Worm (Caenorhabditis elegans) whole organism, young adult: ENCODE measurements around the gene F44D12.2.

Experiments used
- B0336.3 ChIP-seq: fragments of 200-800 bp; sonication (Bioruptor generic); IDR thresholded peaks from 2 replicates; pipeline ENCODE4 v1.3.6; 2022; ENCODE audit warnings: missing genetic modification characterization, missing compliant biosample characterization
- C17E4.6 ChIP-seq: fragments of 200-800 bp; sonication (Bioruptor generic); IDR thresholded peaks from 2 replicates; pipeline ENCODE4 v1.3.6; 2022; ENCODE audit warnings: missing genetic modification reagents, missing genetic modification characterization, missing compliant biosample characterization
- F39B2.1 ChIP-seq: fragments of 200-800 bp; sonication (Bioruptor generic); IDR thresholded peaks from 2 replicates; pipeline ENCODE4 v1.3.6; 2022; ENCODE audit warnings: missing genetic modification reagents, missing genetic modification characterization, missing compliant biosample characterization
- F55B11.4 ChIP-seq: sonication (generic microtip); optimal IDR thresholded peaks from 2 replicates; lab custom pipeline; 2016; ENCODE audit warnings: missing compliant biosample characterization, missing genetic modification characterization, borderline replicate concordance; ENCODE audit not compliant: insufficient read depth
- F57C9.4 ChIP-seq: sonication (generic microtip); optimal IDR thresholded peaks from 2 replicates; lab custom pipeline; 2017; ENCODE audit warnings: mild to moderate bottlenecking, missing genetic modification characterization, missing compliant biosample characterization
- T07F8.4 ChIP-seq: sonication (generic microtip); optimal IDR thresholded peaks from 2 replicates; lab custom pipeline; 2016; ENCODE audit warnings: mild to moderate bottlenecking, missing genetic modification characterization, moderate library complexity, missing compliant biosample characterization
- T26A5.8 ChIP-seq: sonication (generic microtip); optimal IDR thresholded peaks from 2 replicates; lab custom pipeline; 2016; ENCODE audit warnings: missing genetic modification characterization, missing compliant biosample characterization
- Y79H2A.3 ChIP-seq: fragments of 200-800 bp; sonication (Bioruptor generic); conservative IDR thresholded peaks from 2 replicates; pipeline ENCODE4 v1.3.6; 2022; ENCODE audit warnings: missing genetic modification reagents, missing genetic modification characterization, missing compliant biosample characterization
- Y95B8A.8 ChIP-seq: fragments of 200-800 bp; sonication (Bioruptor generic); IDR thresholded peaks from 2 replicates; pipeline ENCODE4 v1.3.6; 2022; ENCODE audit warnings: missing genetic modification reagents, missing genetic modification characterization, missing compliant biosample characterization
- ama-1 ChIP-seq, 3 experiments: fragments of 150-350 bp in 1 of 3; sonication (generic microtip) in 2 of 3; optimal IDR thresholded peaks; 2 replicates each; lab custom pipeline; 2014 to 2018; ENCODE audit warnings: missing biosample characterization in 2 of 3, missing genetic modification characterization in 2 of 3, missing genetic modification reagents in 2 of 3
- atf-7 ChIP-seq: sonication (generic microtip); optimal IDR thresholded peaks from 2 replicates; lab custom pipeline; 2017; ENCODE audit warnings: mild to moderate bottlenecking, missing genetic modification characterization, missing compliant biosample characterization
- attf-5 ChIP-seq: fragments of 200-800 bp; sonication (Bioruptor generic); optimal IDR thresholded peaks from 2 replicates; lab custom pipeline; 2018; ENCODE audit warnings: mild to moderate bottlenecking, missing genetic modification characterization, missing compliant biosample characterization
- attf-6 ChIP-seq: fragments of 200-800 bp; sonication (Bioruptor generic); IDR thresholded peaks from 2 replicates; pipeline ENCODE4 v1.3.6; 2022; ENCODE audit warnings: missing genetic modification reagents, missing genetic modification characterization, missing compliant biosample characterization
- bed-1 ChIP-seq: fragments of 200-800 bp; sonication (Bioruptor generic); IDR thresholded peaks from 2 replicates; pipeline ENCODE4 v1.3.6; 2022; ENCODE audit warnings: missing genetic modification reagents, missing genetic modification characterization, missing compliant biosample characterization
- bed-2 ChIP-seq: fragments of 200-800 bp; sonication (Bioruptor generic); IDR thresholded peaks from 2 replicates; pipeline ENCODE4 v1.3.6; 2022; ENCODE audit warnings: missing genetic modification reagents, missing genetic modification characterization, missing compliant biosample characterization
- ccch-3 ChIP-seq: fragments of 200-800 bp; sonication (Bioruptor generic); optimal IDR thresholded peaks from 2 replicates; lab custom pipeline; 2018; ENCODE audit warnings: mild to moderate bottlenecking, missing genetic modification characterization, missing compliant biosample characterization
- cebp-1 ChIP-seq, 2 experiments: fragments of 200-800 bp in 1 of 2; sonication (Bioruptor generic) in 1 of 2; sonication (generic microtip) in 1 of 2; IDR thresholded peaks in 1 of 2; optimal IDR thresholded peaks in 1 of 2; 2 replicates each; pipeline versions ENCODE4 v1.3.6 to Lab custom; 2017 to 2022; ENCODE audit warnings: missing compliant biosample characterization in 2 of 2, missing genetic modification characterization in 2 of 2, mild to moderate bottlenecking in 1 of 2, missing genetic modification reagents in 1 of 2, moderate library complexity in 1 of 2
- cebp-2 ChIP-seq: fragments of 200-800 bp; sonication (Bioruptor generic); IDR thresholded peaks from 2 replicates; pipeline ENCODE4 v1.3.6; 2022; ENCODE audit warnings: missing genetic modification characterization, missing compliant biosample characterization
- ceh-27 ChIP-seq: fragments of 200-800 bp; sonication (Bioruptor generic); optimal IDR thresholded peaks from 2 replicates; lab custom pipeline; 2018; ENCODE audit warnings: mild to moderate bottlenecking, missing genetic modification characterization, moderate library complexity, missing compliant biosample characterization
- ceh-58 ChIP-seq: fragments of 200-800 bp; sonication (Bioruptor generic); IDR thresholded peaks from 2 replicates; pipeline ENCODE4 v1.3.6; 2022; ENCODE audit warnings: missing genetic modification characterization, missing compliant biosample characterization
- dpff-1 ChIP-seq: sonication (generic microtip); optimal IDR thresholded peaks from 2 replicates; lab custom pipeline; 2017; ENCODE audit warnings: mild to moderate bottlenecking, missing genetic modification characterization, missing compliant biosample characterization
- ets-4 ChIP-seq: fragments of 200-800 bp; sonication (Bioruptor generic); optimal IDR thresholded peaks from 2 replicates; lab custom pipeline; 2018; ENCODE audit warnings: mild to moderate bottlenecking, missing genetic modification characterization, missing compliant biosample characterization
- hmg-1.2 ChIP-seq: fragments of 200-800 bp; sonication (Bioruptor generic); IDR thresholded peaks from 2 replicates; pipeline ENCODE4 v1.3.6; 2022; ENCODE audit warnings: missing genetic modification reagents, missing genetic modification characterization, missing compliant biosample characterization
- lag-1 ChIP-seq: fragments of 200-800 bp; sonication (Bioruptor generic); IDR thresholded peaks from 2 replicates; pipeline ENCODE4 v1.3.6; 2022; ENCODE audit warnings: missing genetic modification reagents, missing genetic modification characterization, missing compliant biosample characterization
- lin-26 ChIP-seq: fragments of 200-800 bp; sonication (Bioruptor generic); IDR thresholded peaks from 2 replicates; pipeline ENCODE4 v1.3.6; 2022; ENCODE audit warnings: missing genetic modification reagents, missing genetic modification characterization, missing compliant biosample characterization
- lin-35 ChIP-seq, 3 experiments: fragments of 150-350 bp in 2 of 3; sonication (generic microtip) in 1 of 3; optimal IDR thresholded peaks; 2 replicates each; lab custom pipeline; 2014 to 2018; ENCODE audit warnings: missing biosample characterization in 3 of 3, missing genetic modification characterization in 3 of 3, missing genetic modification reagents in 3 of 3
- lir-1 ChIP-seq: fragments of 200-800 bp; sonication (Bioruptor generic); conservative IDR thresholded peaks from 2 replicates; pipeline ENCODE4 v1.3.6; 2022; ENCODE audit warnings: missing genetic modification reagents, missing genetic modification characterization, missing compliant biosample characterization
- madf-10 ChIP-seq: sonication (generic microtip); optimal IDR thresholded peaks from 2 replicates; lab custom pipeline; 2016; ENCODE audit warnings: mild to moderate bottlenecking, missing genetic modification characterization, missing compliant biosample characterization
- madf-8 ChIP-seq: fragments of 200-800 bp; sonication (Bioruptor generic); conservative IDR thresholded peaks from 2 replicates; pipeline ENCODE4 v1.3.6; 2022; ENCODE audit warnings: missing genetic modification reagents, missing genetic modification characterization, missing compliant biosample characterization
- mcd-1 ChIP-seq: fragments of 200-800 bp; sonication (Bioruptor generic); IDR thresholded peaks from 2 replicates; pipeline ENCODE4 v1.3.6; 2022; ENCODE audit warnings: missing genetic modification reagents, missing genetic modification characterization, missing compliant biosample characterization
- mel-28 ChIP-seq: sonication (generic microtip); optimal IDR thresholded peaks from 2 replicates; lab custom pipeline; 2016; ENCODE audit warnings: borderline replicate concordance, mild to moderate bottlenecking, missing genetic modification characterization, missing compliant biosample characterization
- nfyb-1 ChIP-seq: fragments of 200-800 bp; sonication (Bioruptor generic); IDR thresholded peaks from 2 replicates; pipeline ENCODE4 v1.3.6; 2022; ENCODE audit warnings: missing genetic modification reagents, missing genetic modification characterization, missing compliant biosample characterization
- nhr-80 ChIP-seq: sonication (generic microtip); optimal IDR thresholded peaks from 2 replicates; lab custom pipeline; 2016; ENCODE audit warnings: missing genetic modification characterization, missing compliant biosample characterization
- pha-4 ChIP-seq: fragments of 150-350 bp; sonication (generic microtip); optimal IDR thresholded peaks from 2 replicates; lab custom pipeline; 2014; ENCODE audit warnings: missing biosample characterization, missing genetic modification reagents, missing genetic modification characterization
- repo-1 ChIP-seq: sonication (generic microtip); optimal IDR thresholded peaks from 2 replicates; lab custom pipeline; 2017; ENCODE audit warnings: mild to moderate bottlenecking, missing genetic modification characterization, missing compliant biosample characterization
- sdz-38 ChIP-seq: sonication (generic microtip); optimal IDR thresholded peaks from 2 replicates; lab custom pipeline; 2016; ENCODE audit warnings: missing genotype, missing genetic modification characterization, missing compliant biosample characterization
- snpc-1.1 ChIP-seq: sonication (generic microtip); optimal IDR thresholded peaks from 2 replicates; lab custom pipeline; 2017; ENCODE audit warnings: missing genetic modification characterization, mild to moderate bottlenecking, missing compliant biosample characterization, antibody characterized with exemption, moderate library complexity, missing genotype, missing genetic modification reagents; ENCODE audit not compliant: insufficient read depth
- snpc-4 ChIP-seq, 5 experiments: fragments of 150-350 bp in 1 of 5; sonication (generic microtip) in 4 of 5; optimal IDR thresholded peaks; 2 replicates each; lab custom pipeline; 2014 to 2018; ENCODE audit warnings: missing genetic modification characterization in 5 of 5, missing biosample characterization in 3 of 5, antibody characterized with exemption in 2 of 5, mild to moderate bottlenecking in 2 of 5, missing compliant biosample characterization in 2 of 5, missing genotype in 2 of 5, moderate library complexity in 2 of 5, missing genetic modification reagents in 1 of 5
- somi-1 ChIP-seq: fragments of 200-800 bp; sonication (Bioruptor generic); optimal IDR thresholded peaks from 2 replicates; lab custom pipeline; 2018; ENCODE audit warnings: mild to moderate bottlenecking, missing genetic modification characterization, missing compliant biosample characterization
- sptf-2 ChIP-seq: fragments of 200-800 bp; sonication (Bioruptor generic); optimal IDR thresholded peaks from 2 replicates; lab custom pipeline; 2018; ENCODE audit warnings: mild to moderate bottlenecking, missing genetic modification characterization, missing compliant biosample characterization
- tbp1 ChIP-seq: fragments of 200-800 bp; sonication (Bioruptor generic); optimal IDR thresholded peaks from 2 replicates; lab custom pipeline; 2018; ENCODE audit warnings: mild to moderate bottlenecking, missing genetic modification characterization, missing compliant biosample characterization
- tbx-9 ChIP-seq: sonication (generic microtip); optimal IDR thresholded peaks from 2 replicates; lab custom pipeline; 2016; ENCODE audit warnings: borderline replicate concordance, missing genetic modification characterization, inconsistent platforms, missing compliant biosample characterization
- zfh-2 ChIP-seq: fragments of 200-800 bp; sonication (Bioruptor generic); conservative IDR thresholded peaks from 2 replicates; pipeline ENCODE4 v1.3.6; 2022; ENCODE audit warnings: missing genetic modification reagents, missing genetic modification characterization, missing compliant biosample characterization
- ztf-18 ChIP-seq: sonication (generic microtip); optimal IDR thresholded peaks from 2 replicates; lab custom pipeline; 2016; ENCODE audit warnings: missing genotype, mild to moderate bottlenecking, missing genetic modification characterization, missing compliant biosample characterization
- ztf-22 ChIP-seq: fragments of 200-800 bp; sonication (Bioruptor generic); optimal IDR thresholded peaks from 2 replicates; lab custom pipeline; 2018; ENCODE audit warnings: mild to moderate bottlenecking, missing genetic modification characterization, moderate library complexity, missing compliant biosample characterization
- ztf-3 ChIP-seq: fragments of 200-800 bp; sonication (Bioruptor generic); optimal IDR thresholded peaks from 2 replicates; lab custom pipeline; 2018; ENCODE audit warnings: mild to moderate bottlenecking, missing genetic modification characterization, missing compliant biosample characterization
- ztf-6 ChIP-seq: fragments of 200-800 bp; sonication (Bioruptor generic); IDR thresholded peaks from 2 replicates; pipeline ENCODE4 v1.3.6; 2022; ENCODE audit warnings: missing genetic modification reagents, missing genetic modification characterization, missing compliant biosample characterization

F44D12.2 gene

DNA sequence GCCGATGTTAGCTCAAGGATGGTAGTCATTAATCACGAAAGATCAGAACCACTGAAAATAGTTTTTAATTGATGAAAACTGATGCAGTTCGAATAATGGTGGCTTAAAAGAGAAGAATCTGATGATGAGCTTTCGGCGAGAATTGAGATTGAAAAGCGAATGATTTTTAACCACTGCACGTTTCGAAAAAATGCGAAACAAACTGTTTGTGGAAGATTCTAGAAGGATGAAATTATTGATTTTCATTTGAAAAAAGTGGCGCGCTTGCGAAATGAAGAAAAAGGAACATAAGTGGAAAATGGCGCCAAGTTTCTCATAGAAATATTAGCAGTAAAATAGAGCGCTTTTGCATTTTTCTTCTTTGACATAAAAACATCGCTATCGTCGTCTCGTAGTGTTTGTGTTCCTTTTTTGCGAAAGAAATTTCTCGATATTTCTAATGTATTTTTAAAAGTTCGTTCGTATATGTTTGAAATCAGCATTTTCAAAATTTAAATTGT, 22.6 kb downstream of the F44D12.2 start, which contains the start of gene uba-1 (continued):
- no peak for TF ChIP-seq ama-1 (optimal IDR thresholded peaks at IDR 0.05; lab: Kevin White, UChicago)
- TF ChIP-seq ama-1 (GFP tag; optimal IDR thresholded peaks at IDR 0.05; lab: Kevin White, UChicago): peak; percentile 28 to 37
- no peak for TF ChIP-seq cebp-2 (GFP tag; lab: Robert Waterston, UW)
- peak; percentile 53 for TF ChIP-seq madf-10 (tag; lab: Kevin White, UChicago)
- TF ChIP-seq ets-4 (GFP tag; lab: Kevin White, UChicago): no peak
- TF ChIP-seq madf-8 (GFP tag; lab: Robert Waterston, UW): peak; percentile 90
- TF ChIP-seq C17E4.6 (GFP tag; lab: Robert Waterston, UW): peak; percentile 77
- no peak for TF ChIP-seq sptf-2
- no peak; the same call in 1 of the 2 replicates for TF ChIP-seq lir-1 (GFP tag; lab: Robert Waterston, UW)
- TF ChIP-seq ztf-6: no peak
- TF ChIP-seq bed-2 (GFP tag; lab: Robert Waterston, UW): no peak
- TF ChIP-seq ceh-27 (GFP tag; lab: Kevin White, UChicago): peak; percentile 46
- TF ChIP-seq tbp1 (GFP tag; lab: Kevin White, UChicago): peak; percentile 42
- TF ChIP-seq atf-7: peak; percentile 48
- no peak for TF ChIP-seq zfh-2
- TF ChIP-seq dpff-1 (tag; lab: Kevin White, UChicago): no peak
- TF ChIP-seq pha-4 (tag; lab: Kevin White, UChicago): no peak
- no peak for TF ChIP-seq T26A5.8 (tag; lab: Kevin White, UChicago)
- no peak for TF ChIP-seq snpc-1.1
- TF ChIP-seq F57C9.4 (tag; lab: Kevin White, UChicago): no peak
- TF ChIP-seq mcd-1 (GFP tag; lab: Robert Waterston, UW): peak; percentile 58; the same call in 1 of the 2 replicates
- TF ChIP-seq ztf-18 (tag; lab: Kevin White, UChicago): no peak
- TF ChIP-seq lin-35 (GFP tag; optimal IDR thresholded peaks at IDR 0.05; lab: Kevin White, UChicago): peak; percentile 13 to 77 (median 48)
- no peak for TF ChIP-seq snpc-4 (GFP tag; optimal IDR thresholded peaks at IDR 0.05; lab: Kevin White, UChicago)
- peak; percentile 6 to 50 (median 40) for TF ChIP-seq snpc-4 (tag; optimal IDR thresholded peaks at IDR 0.05; lab: Kevin White, UChicago)
- TF ChIP-seq sdz-38 (tag; lab: Kevin White, UChicago): no peak
- TF ChIP-seq Y79H2A.3 (GFP tag; lab: Robert Waterston, UW): no peak
- TF ChIP-seq ccch-3: no peak
- TF ChIP-seq ceh-58: no peak
- TF ChIP-seq attf-6 (GFP tag; lab: Robert Waterston, UW): 0 out of 2 replicates have a peak, but pooled peaks have one; percentile 25
- peak; percentile 84 for TF ChIP-seq repo-1 (tag; lab: Kevin White, UChicago)
- TF ChIP-seq lag-1 (GFP tag; lab: Robert Waterston, UW): no peak
- no peak for TF ChIP-seq Y95B8A.8
- no peak for TF ChIP-seq T07F8.4 (tag; lab: Kevin White, UChicago)
- TF ChIP-seq lin-26 (GFP tag; lab: Robert Waterston, UW): peak; percentile 11; the same call in 1 of the 2 replicates
- no peak for TF ChIP-seq bed-1 (GFP tag; lab: Robert Waterston, UW)
- TF ChIP-seq hmg-1.2 (GFP tag; lab: Robert Waterston, UW): peak; percentile 53
- TF ChIP-seq cebp-1 (GFP tag; IDR thresholded peaks at IDR 0.05; lab: Robert Waterston, UW): peak; percentile 49; the same call in 1 of the 2 replicates
- peak; percentile 94 for TF ChIP-seq cebp-1 (tag; optimal IDR thresholded peaks at IDR 0.05; lab: Kevin White, UChicago)
- TF ChIP-seq nfyb-1 (GFP tag; lab: Robert Waterston, UW): peak; percentile 85
- peak; percentile 94 for TF ChIP-seq B0336.3
- no peak for TF ChIP-seq somi-1 (GFP tag; lab: Kevin White, UChicago)
- TF ChIP-seq attf-5 (GFP tag; lab: Kevin White, UChicago): peak; percentile 45
- no peak for TF ChIP-seq F39B2.1 (GFP tag; lab: Robert Waterston, UW)
- peak; percentile 31 for TF ChIP-seq ztf-22 (GFP tag; lab: Kevin White, UChicago)
- no peak for TF ChIP-seq ztf-3 (GFP tag; lab: Kevin White, UChicago)
- TF ChIP-seq tbx-9 (tag; lab: Kevin White, UChicago): no peak
- TF ChIP-seq nhr-80 (tag; lab: Kevin White, UChicago): peak; percentile 7
- no peak for TF ChIP-seq mel-28 (tag; lab: Kevin White, UChicago)
- TF ChIP-seq F55B11.4 (tag; lab: Kevin White, UChicago): no peak
